Worm (Caenorhabditis elegans): Measurements from ENCODE around the gene symk-1.
"Not testable (repeated sequence)": the region's sequence is repeated elsewhere in the genome, so short reads cannot be mapped to it uniquely, and the experiment has no call there.

DNA sequence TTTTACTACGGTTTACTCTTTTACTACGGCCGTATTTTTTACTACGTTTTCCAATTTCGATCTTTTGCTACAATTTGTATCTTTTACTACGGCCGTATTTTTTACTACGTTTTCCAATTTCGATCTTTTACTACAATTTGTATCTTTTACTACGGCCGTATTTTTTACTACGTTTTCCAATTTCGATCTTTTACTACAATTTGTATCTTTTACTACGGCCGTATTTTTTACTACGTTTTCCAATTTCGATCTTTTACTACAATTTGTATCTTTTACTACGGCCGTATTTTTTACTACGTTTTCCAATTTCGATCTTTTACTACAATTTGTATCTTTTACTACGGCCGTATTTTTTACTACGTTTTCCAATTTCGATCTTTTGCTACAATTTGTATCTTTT, 4.7 kb downstream of the symk-1 start, which contains the start of gene F25G6.1:
- TF ChIP-seq mab-5 (tag; optimal IDR thresholded peaks at IDR 0.05); sem-2 (GFP tag; optimal IDR thresholded peaks at IDR 0.05): not testable (repeated sequence)

All from whole organism, mixed stage, embryonic.